Worm (Caenorhabditis elegans): ENCODE measurements around the gene nhr-50.

DNA sequence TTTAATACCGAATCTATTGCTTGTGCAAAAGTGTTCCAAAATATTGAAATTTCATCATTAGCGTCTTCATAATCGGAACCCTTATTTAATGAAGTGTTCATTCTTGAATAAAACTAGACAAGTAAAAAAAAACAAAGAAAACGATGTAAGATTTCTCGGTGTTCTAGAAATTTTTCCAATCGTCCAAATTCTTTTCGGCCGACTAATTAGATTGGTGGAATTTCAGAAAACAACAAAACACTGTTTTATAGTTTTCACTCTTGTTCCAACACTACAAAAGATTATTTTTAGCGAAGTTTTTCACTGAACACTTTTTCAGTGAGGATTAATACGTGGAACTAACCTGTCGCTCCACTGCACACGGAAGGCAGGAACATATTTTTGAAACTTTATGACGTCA lies 47.7 kb downstream of the nhr-50 start, which contains the start of gene srw-56:
- TF ChIP-seq ces-1 (GFP tag; optimal IDR thresholded peaks at IDR 0.05): no peak
- no peak for TF ChIP-seq nhr-12 (tag; optimal IDR thresholded peaks at IDR 0.05)
- no peak for TF ChIP-seq elt-1 (tag; optimal IDR thresholded peaks at IDR 0.05; ENCODE audit: borderline replicate concordance, insufficient read depth)
- TF ChIP-seq snpc-4 (tag; optimal IDR thresholded peaks at IDR 0.05): no peak
- TF ChIP-seq pha-4 (tag; optimal IDR thresholded peaks at IDR 0.05): no peak
- no peak for TF ChIP-seq mls-2 (tag; optimal IDR thresholded peaks at IDR 0.05)
- no peak for TF ChIP-seq nhr-76 (tag; optimal IDR thresholded peaks at IDR 0.05)
- no peak for TF ChIP-seq nhr-237 (tag; optimal IDR thresholded peaks at IDR 0.05)
- no peak for TF ChIP-seq unc-39 (tag; optimal IDR thresholded peaks at IDR 0.05)

Data from whole organism, mixed stage, embryonic.